Fruit fly (Drosophila melanogaster) whole organism, wandering third instar larva: Measurements from ENCODE around the gene CG33284.

Experiments
- Abd-B ChIP-seq: fragments of >200 bp; optimal IDR thresholded peaks from 2 replicates; lab custom pipeline; 2017; ENCODE audit warnings: missing biosample characterization, missing genetic modification characterization
- CrebA ChIP-seq: fragments of 200-800 bp; sonication (Bioruptor generic); optimal IDR thresholded peaks from 2 replicates; lab custom pipeline; 2016; ENCODE audit warnings: missing biosample characterization, mild to moderate bottlenecking, missing genetic modification characterization, borderline replicate concordance
- Hnf4 ChIP-seq: fragments of 200-800 bp; sonication (Bioruptor generic); optimal IDR thresholded peaks from 2 replicates; lab custom pipeline; 2016; ENCODE audit warnings: missing biosample characterization, mild to moderate bottlenecking, missing genetic modification characterization
- Mio ChIP-seq: sonication (Bioruptor generic); optimal IDR thresholded peaks from 2 replicates; lab custom pipeline; 2016; ENCODE audit warnings: missing biosample characterization, missing genetic modification characterization
- Myc ChIP-seq: fragments of >200 bp; optimal IDR thresholded peaks from 2 replicates; lab custom pipeline; 2017
- br ChIP-seq: fragments of 200-800 bp; sonication (Bioruptor generic); optimal IDR thresholded peaks from 2 replicates; lab custom pipeline; 2016; ENCODE audit warnings: missing biosample characterization, missing genetic modification characterization

dm6 chr3L:21098602-21099001 is 25.0 kb upstream of the CG33284 start:
- TF ChIP-seq CrebA (GFP tag; lab: Kevin White, UChicago) (no peak), Hnf4 (GFP tag; lab: Kevin White, UChicago) (no peak), Myc (no peak), Abd-B (GFP tag; lab: Kevin White, UChicago) (no peak), br (no peak), Mio (GFP tag; lab: Kevin White, UChicago) (no peak)
